Fruit fly (Drosophila melanogaster): Measurements from ENCODE around the gene glo.

The glo gene

DNA sequence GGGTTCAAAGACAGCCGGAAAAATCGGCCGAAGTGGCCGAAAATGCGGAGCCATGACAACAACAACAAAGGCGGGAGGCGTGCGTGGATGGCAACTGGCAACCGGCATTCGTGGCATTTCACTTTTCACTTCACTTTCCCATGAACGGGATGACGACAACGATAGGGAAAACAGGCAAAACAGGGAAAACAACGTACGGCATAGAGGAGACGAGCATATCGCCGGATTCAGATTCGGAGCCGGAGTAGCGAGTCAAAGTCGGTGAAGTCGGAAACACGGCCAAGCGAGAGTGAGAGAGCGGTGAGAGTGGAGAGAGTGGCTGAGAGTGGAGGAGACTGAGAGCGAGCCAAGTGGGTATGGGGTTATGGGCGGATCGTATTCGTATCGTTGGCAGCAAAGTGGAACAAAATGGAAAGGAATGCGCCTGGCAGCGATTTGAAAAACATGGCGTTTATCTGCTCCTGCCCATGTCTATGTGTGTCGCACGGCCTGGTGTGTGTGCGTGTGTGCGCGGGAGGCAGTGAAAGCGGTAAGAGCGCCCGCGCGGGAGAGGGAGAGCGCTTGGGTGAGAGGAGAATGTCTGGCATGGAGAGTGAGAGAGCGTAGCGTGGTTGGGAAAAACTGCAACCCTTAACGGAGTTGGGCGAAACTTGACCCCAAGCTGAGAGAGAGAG, 45.8 kb downstream of the glo start:
- TF ChIP-seq psq (optimal IDR thresholded peaks at IDR 0.05) (no peak), ttk (optimal IDR thresholded peaks at IDR 0.05) (no peak), h (optimal IDR thresholded peaks at IDR 0.05) (no peak), Myc (optimal IDR thresholded peaks at IDR 0.05) (no peak), insv (optimal IDR thresholded peaks at IDR 0.05) (no peak), Sin3A (optimal IDR thresholded peaks at IDR 0.05) (no peak)

- no peak for TF ChIP-seq psq (optimal IDR thresholded peaks at IDR 0.05)
- TF ChIP-seq h (optimal IDR thresholded peaks at IDR 0.05), result no peak
- TF ChIP-seq Sin3A (optimal IDR thresholded peaks at IDR 0.05), result no peak
- TF ChIP-seq ttk (optimal IDR thresholded peaks at IDR 0.05), result no peak
- TF ChIP-seq insv (optimal IDR thresholded peaks at IDR 0.05), result no peak
- no peak for TF ChIP-seq Myc (optimal IDR thresholded peaks at IDR 0.05)
Observed at dm6 chr3R:11772181-11772827, 46.9 kb downstream of the glo start.

DNA sequence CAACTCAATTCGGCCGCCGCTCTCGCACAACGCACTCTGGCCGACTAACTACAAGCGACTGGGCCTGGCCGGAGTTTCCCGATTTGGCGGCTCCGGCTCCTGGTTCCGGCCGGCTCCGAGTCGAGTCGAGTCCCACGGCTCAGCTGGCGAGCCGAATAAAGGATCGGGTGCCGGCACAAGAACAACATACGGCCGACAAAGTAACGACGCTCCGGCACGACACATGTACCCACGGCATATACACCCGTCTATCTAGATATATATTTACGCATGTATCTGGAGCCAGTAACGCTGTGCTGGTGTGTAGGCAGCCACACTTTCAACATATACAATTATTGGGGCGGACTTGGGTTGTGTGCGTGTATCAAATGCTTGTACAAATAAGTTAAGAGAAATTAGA, 47.7 kb downstream of the glo start:
- no peak for TF ChIP-seq h (optimal IDR thresholded peaks at IDR 0.05)
- no peak for TF ChIP-seq insv (optimal IDR thresholded peaks at IDR 0.05)
- TF ChIP-seq Sin3A (optimal IDR thresholded peaks at IDR 0.05), result no peak
- no peak for TF ChIP-seq psq (optimal IDR thresholded peaks at IDR 0.05)
- no peak for TF ChIP-seq Myc (optimal IDR thresholded peaks at IDR 0.05)

DNA sequence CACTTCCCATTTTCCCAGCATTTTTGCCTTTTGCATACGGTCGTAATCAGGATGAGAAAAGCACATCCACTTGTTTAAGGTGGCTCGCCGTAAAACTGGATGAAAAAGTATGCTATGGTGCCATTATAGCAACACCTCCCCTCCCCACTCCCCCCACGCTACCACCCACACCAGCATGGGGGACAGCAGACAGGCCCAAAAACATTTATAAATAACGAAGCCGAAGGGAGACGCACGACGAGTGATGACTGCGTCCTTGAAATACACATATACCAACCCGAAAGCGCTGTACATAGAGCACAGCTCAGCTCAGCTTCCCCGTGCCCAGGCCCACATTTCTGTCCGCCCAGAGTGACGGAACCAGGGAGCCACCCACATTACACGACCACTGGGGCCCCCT, 48.5 kb downstream of the glo start:
- no peak for TF ChIP-seq Myc (optimal IDR thresholded peaks at IDR 0.05)
- TF ChIP-seq ttk (optimal IDR thresholded peaks at IDR 0.05), result no peak
- TF ChIP-seq Sin3A (optimal IDR thresholded peaks at IDR 0.05), result no peak
- no peak for TF ChIP-seq insv (optimal IDR thresholded peaks at IDR 0.05)
- TF ChIP-seq h (optimal IDR thresholded peaks at IDR 0.05), result no peak
- no peak for TF ChIP-seq psq (optimal IDR thresholded peaks at IDR 0.05)

All from Kc167 (cell line).